Worm (Caenorhabditis elegans): ENCODE measurements around the gene ZK185.3.

DNA sequence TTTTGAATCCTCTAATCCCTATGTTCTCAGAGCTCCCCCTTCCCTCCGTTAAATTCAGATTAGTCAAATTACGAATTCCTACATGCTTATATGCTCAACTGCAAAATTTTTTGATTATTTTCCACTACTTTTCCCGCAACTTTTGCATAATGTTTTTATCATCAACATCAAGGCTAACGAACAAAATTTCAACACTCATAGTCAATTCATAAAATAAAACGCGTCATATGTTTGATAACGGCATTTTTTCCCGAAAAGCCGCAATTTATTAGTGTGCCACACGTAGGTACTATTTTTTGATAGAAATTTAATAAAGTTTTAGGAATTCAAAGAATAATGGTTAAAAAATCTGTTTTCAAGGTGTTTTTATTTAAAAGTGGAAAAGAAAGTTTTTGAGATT is 28.9 kb upstream of the ZK185.3 start:
- TF ChIP-seq nhr-28 (tag; optimal IDR thresholded peaks at IDR 0.05) (no peak), lin-13 (tag; optimal IDR thresholded peaks at IDR 0.05) (no peak)

All from whole organism, mixed stage, embryonic.